Worm (Caenorhabditis elegans) whole organism, mixed stage, embryonic: ENCODE measurements around the gene unk-1.

ENCODE experiments used
- blmp-1 ChIP-seq: fragments of 150-350 bp; optimal IDR thresholded peaks from 2 replicates; lab custom pipeline; 2014; ENCODE audit warnings: missing biosample characterization, missing genetic modification characterization
- ceh-39 ChIP-seq: fragments of 150-350 bp; optimal IDR thresholded peaks from 2 replicates; lab custom pipeline; 2014; ENCODE audit warnings: missing biosample characterization, missing genetic modification characterization
- elt-1 ChIP-seq: sonication (generic microtip); optimal IDR thresholded peaks from 2 replicates; lab custom pipeline; 2017; ENCODE audit warnings: missing genetic modification characterization, mild to moderate bottlenecking, missing compliant biosample characterization, antibody characterized with exemption, moderate library complexity, borderline replicate concordance; ENCODE audit not compliant: insufficient read depth
- lsy-2 ChIP-seq: fragments of 150-350 bp; optimal IDR thresholded peaks from 2 replicates; lab custom pipeline; 2014; ENCODE audit warnings: missing biosample characterization, missing genetic modification characterization
- mab-5 ChIP-seq: fragments of 150-350 bp; optimal IDR thresholded peaks from 2 replicates; lab custom pipeline; 2014; ENCODE audit warnings: missing biosample characterization, missing genetic modification characterization
- nhr-12 ChIP-seq: fragments of 150-350 bp; optimal IDR thresholded peaks from 2 replicates; lab custom pipeline; 2014; ENCODE audit warnings: missing biosample characterization, missing genetic modification characterization
- nhr-237 ChIP-seq: fragments of 150-350 bp; optimal IDR thresholded peaks from 2 replicates; lab custom pipeline; 2014; ENCODE audit warnings: missing biosample characterization, missing genetic modification characterization
- nhr-76 ChIP-seq: sonication (generic microtip); optimal IDR thresholded peaks from 2 replicates; lab custom pipeline; 2017; ENCODE audit warnings: missing biosample characterization, missing genetic modification characterization
- snpc-4 ChIP-seq: fragments of 150-350 bp; optimal IDR thresholded peaks from 2 replicates; lab custom pipeline; 2014; ENCODE audit warnings: missing biosample characterization, missing genetic modification characterization
- sptf-1 ChIP-seq: sonication (generic microtip); optimal IDR thresholded peaks from 2 replicates; lab custom pipeline; 2017; ENCODE audit warnings: mild to moderate bottlenecking, missing genetic modification characterization, moderate library complexity, missing compliant biosample characterization
- tbx-8 ChIP-seq: fragments of 200-800 bp; sonication (Bioruptor generic); optimal IDR thresholded peaks from 2 replicates; lab custom pipeline; 2018; ENCODE audit warnings: mild to moderate bottlenecking, missing genetic modification characterization, moderate library complexity, missing compliant biosample characterization
- unc-62 ChIP-seq: fragments of 150-350 bp; optimal IDR thresholded peaks from 2 replicates; lab custom pipeline; 2014; ENCODE audit warnings: missing biosample characterization, missing genetic modification reagents, missing genetic modification characterization

DNA sequence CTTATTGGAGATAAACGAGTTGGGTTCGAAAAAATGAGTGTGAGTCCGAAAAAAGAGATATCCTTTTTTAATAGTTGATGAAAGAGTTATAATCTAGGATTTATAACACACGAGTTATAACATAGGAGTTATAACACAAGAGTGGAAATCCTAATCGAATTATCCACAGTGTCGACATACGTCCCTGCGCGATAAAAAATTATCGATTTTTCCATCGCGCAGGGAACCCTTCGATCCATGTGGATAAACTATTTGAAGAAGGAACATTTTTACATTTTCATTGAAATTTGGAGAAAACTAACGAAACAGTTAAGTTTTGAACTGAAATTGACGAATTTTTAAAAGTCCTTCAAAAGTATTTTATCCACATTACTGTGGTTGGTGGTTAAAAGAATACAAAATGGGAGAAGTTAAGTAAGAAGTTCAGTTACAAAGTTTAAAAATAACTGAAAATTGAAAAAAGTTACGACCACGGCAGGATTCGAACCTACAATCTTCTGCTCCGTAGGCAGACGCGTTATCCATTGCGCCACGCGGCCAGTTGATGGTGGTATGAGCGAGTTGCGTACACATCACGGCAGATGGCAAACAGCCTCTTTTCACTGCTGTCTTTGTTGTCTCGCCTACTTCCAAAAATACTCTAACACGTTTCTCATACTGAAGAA lies 21.6 kb downstream of the unk-1 start:
- TF ChIP-seq sptf-1 (peak; percentile 59), mab-5 (peak; percentile 96), lsy-2 (tag; lab: Kevin White, UChicago) (peak; percentile 87), elt-1 (tag; lab: Kevin White, UChicago) (peak; percentile 45), unc-62 (GFP tag; lab: Kevin White, UChicago) (peak; percentile 75), nhr-237 (peak; percentile 99), snpc-4 (no peak), tbx-8 (GFP tag; lab: Kevin White, UChicago) (peak; percentile 53), nhr-12 (peak; percentile 54), blmp-1 (no peak), ceh-39 (tag; lab: Kevin White, UChicago) (peak; percentile 94), nhr-76 (tag; lab: Kevin White, UChicago) (no peak)
